Worm (Caenorhabditis elegans) whole organism, young adult: Measurements from ENCODE around the gene sra-30.
"Not testable (repeated sequence)": the region's sequence is repeated elsewhere in the genome, so short reads cannot be mapped to it uniquely, and the experiment has no call there.

Experiments used
- B0019.2 ChIP-seq: fragments of 200-800 bp; sonication (Bioruptor generic); conservative IDR thresholded peaks from 2 replicates; pipeline ENCODE4 v1.3.6; 2022; ENCODE audit warnings: missing genetic modification reagents, missing genetic modification characterization, missing compliant biosample characterization
- B0261.1 ChIP-seq: sonication (generic microtip); optimal IDR thresholded peaks from 2 replicates; lab custom pipeline; 2016; ENCODE audit warnings: mild to moderate bottlenecking, missing genetic modification characterization, moderate library complexity, missing compliant biosample characterization
- D2030.7 ChIP-seq: fragments of 200-800 bp; sonication (Bioruptor generic); IDR thresholded peaks from 2 replicates; pipeline ENCODE4 v1.3.6; 2022; ENCODE audit warnings: missing genetic modification reagents, missing genetic modification characterization, missing compliant biosample characterization
- F33H1.4 ChIP-seq: fragments of 200-800 bp; sonication (Bioruptor generic); IDR thresholded peaks from 2 replicates; pipeline ENCODE4 v1.3.6; 2022; ENCODE audit warnings: missing genetic modification reagents, missing genetic modification characterization, missing compliant biosample characterization
- F55B11.4 ChIP-seq: sonication (generic microtip); optimal IDR thresholded peaks from 2 replicates; lab custom pipeline; 2016; ENCODE audit warnings: missing compliant biosample characterization, missing genetic modification characterization, borderline replicate concordance; ENCODE audit not compliant: insufficient read depth
- K11D2.4 ChIP-seq: fragments of 200-800 bp; sonication (Bioruptor generic); IDR thresholded peaks from 2 replicates; pipeline ENCODE4 v1.3.6; 2022; ENCODE audit warnings: missing genetic modification reagents, missing genetic modification characterization, missing compliant biosample characterization
- Y53F4B.3 ChIP-seq: fragments of 200-800 bp; sonication (Bioruptor generic); IDR thresholded peaks from 2 replicates; pipeline ENCODE4 v1.3.6; 2022; ENCODE audit warnings: missing genetic modification reagents, missing genetic modification characterization, missing compliant biosample characterization
- akir-1 ChIP-seq: fragments of 200-800 bp; sonication (Bioruptor generic); optimal IDR thresholded peaks from 2 replicates; lab custom pipeline; 2018; ENCODE audit warnings: mild to moderate bottlenecking, missing genetic modification characterization, moderate library complexity, missing compliant biosample characterization
- atf-7 ChIP-seq: sonication (generic microtip); optimal IDR thresholded peaks from 2 replicates; lab custom pipeline; 2017; ENCODE audit warnings: mild to moderate bottlenecking, missing genetic modification characterization, missing compliant biosample characterization
- attf-6 ChIP-seq: fragments of 200-800 bp; sonication (Bioruptor generic); IDR thresholded peaks from 2 replicates; pipeline ENCODE4 v1.3.6; 2022; ENCODE audit warnings: missing genetic modification reagents, missing genetic modification characterization, missing compliant biosample characterization
- bed-1 ChIP-seq: fragments of 200-800 bp; sonication (Bioruptor generic); IDR thresholded peaks from 2 replicates; pipeline ENCODE4 v1.3.6; 2022; ENCODE audit warnings: missing genetic modification reagents, missing genetic modification characterization, missing compliant biosample characterization
- egl-18 ChIP-seq: fragments of 200-800 bp; sonication (Bioruptor generic); IDR thresholded peaks from 2 replicates; pipeline ENCODE4 v1.3.6; 2022; ENCODE audit warnings: missing genetic modification reagents, missing genetic modification characterization, missing compliant biosample characterization
- him-1 ChIP-seq: sonication (generic microtip); optimal IDR thresholded peaks from 2 replicates; lab custom pipeline; 2016; ENCODE audit warnings: missing genotype, missing genetic modification reagents, missing genetic modification characterization, missing compliant biosample characterization
- hsf-1 ChIP-seq: fragments of 200-800 bp; sonication (Bioruptor generic); IDR thresholded peaks from 2 replicates; pipeline ENCODE4 v1.3.6; 2022; ENCODE audit warnings: missing genetic modification reagents, missing genetic modification characterization, missing compliant biosample characterization
- lin-35 ChIP-seq, 3 experiments: fragments of 150-350 bp in 2 of 3; sonication (generic microtip) in 1 of 3; optimal IDR thresholded peaks; 2 replicates each; lab custom pipeline; 2014 to 2018; ENCODE audit warnings: missing biosample characterization in 3 of 3, missing genetic modification characterization in 3 of 3, missing genetic modification reagents in 3 of 3
- madf-6 ChIP-seq: fragments of 200-800 bp; sonication (Bioruptor generic); IDR thresholded peaks from 2 replicates; pipeline ENCODE4 v1.3.6; 2022; ENCODE audit warnings: missing genetic modification reagents, missing genetic modification characterization, missing compliant biosample characterization
- madf-8 ChIP-seq: fragments of 200-800 bp; sonication (Bioruptor generic); conservative IDR thresholded peaks from 2 replicates; pipeline ENCODE4 v1.3.6; 2022; ENCODE audit warnings: missing genetic modification reagents, missing genetic modification characterization, missing compliant biosample characterization
- nhr-80 ChIP-seq: sonication (generic microtip); optimal IDR thresholded peaks from 2 replicates; lab custom pipeline; 2016; ENCODE audit warnings: missing genetic modification characterization, missing compliant biosample characterization
- rcor-1 ChIP-seq: fragments of 200-800 bp; sonication (Bioruptor generic); IDR thresholded peaks from 2 replicates; pipeline ENCODE4 v1.3.6; 2022; ENCODE audit warnings: missing genetic modification reagents, missing genetic modification characterization, missing compliant biosample characterization
- rpc-1 ChIP-seq, 2 experiments: fragments of 150-350 bp in 1 of 2; sonication (generic microtip) in 1 of 2; optimal IDR thresholded peaks; 2 replicates each; lab custom pipeline; 2014 to 2018; ENCODE audit warnings: missing biosample characterization in 1 of 2, missing genetic modification characterization in 1 of 2, missing genetic modification reagents in 1 of 2, missing genotype in 1 of 2
- snpc-1.1 ChIP-seq: sonication (generic microtip); optimal IDR thresholded peaks from 2 replicates; lab custom pipeline; 2017; ENCODE audit warnings: missing genetic modification characterization, mild to moderate bottlenecking, missing compliant biosample characterization, antibody characterized with exemption, moderate library complexity, missing genotype, missing genetic modification reagents; ENCODE audit not compliant: insufficient read depth
- snpc-1.3 ChIP-seq: sonication (generic microtip); optimal IDR thresholded peaks from 2 replicates; lab custom pipeline; 2017; ENCODE audit warnings: missing genetic modification characterization, mild to moderate bottlenecking, missing compliant biosample characterization, antibody characterized with exemption, moderate library complexity, missing genotype, missing genetic modification reagents; ENCODE audit not compliant: insufficient read depth
- snpc-4 ChIP-seq, 5 experiments: fragments of 150-350 bp in 1 of 5; sonication (generic microtip) in 4 of 5; optimal IDR thresholded peaks; 2 replicates each; lab custom pipeline; 2014 to 2018; ENCODE audit warnings: missing genetic modification characterization in 5 of 5, missing biosample characterization in 3 of 5, antibody characterized with exemption in 2 of 5, mild to moderate bottlenecking in 2 of 5, missing compliant biosample characterization in 2 of 5, missing genotype in 2 of 5, moderate library complexity in 2 of 5, missing genetic modification reagents in 1 of 5
- tbp1 ChIP-seq: fragments of 200-800 bp; sonication (Bioruptor generic); optimal IDR thresholded peaks from 2 replicates; lab custom pipeline; 2018; ENCODE audit warnings: mild to moderate bottlenecking, missing genetic modification characterization, missing compliant biosample characterization
- zfh-2 ChIP-seq: fragments of 200-800 bp; sonication (Bioruptor generic); conservative IDR thresholded peaks from 2 replicates; pipeline ENCODE4 v1.3.6; 2022; ENCODE audit warnings: missing genetic modification reagents, missing genetic modification characterization, missing compliant biosample characterization
- zim-3 ChIP-seq: sonication (generic microtip); optimal IDR thresholded peaks from 2 replicates; lab custom pipeline; 2017; ENCODE audit warnings: mild to moderate bottlenecking, missing genetic modification characterization, moderate library complexity, missing compliant biosample characterization

Gene sra-30

ce11 chrIV:15179615-15180014, 23.2 kb downstream of the sra-30 start, which contains the start of gene srd-23:
Gene srd-23, plus strand, starts transcription at chrIV:15179915.
- TF ChIP-seq Y53F4B.3 (GFP tag; lab: Robert Waterston, UW) (no peak), madf-6 (GFP tag; lab: Robert Waterston, UW) (no peak), F55B11.4 (no peak), nhr-80 (tag; lab: Kevin White, UChicago) (no peak), F33H1.4 (no peak), K11D2.4 (GFP tag; lab: Robert Waterston, UW) (no peak), madf-8 (GFP tag; lab: Robert Waterston, UW) (no peak), him-1 (tag; lab: Kevin White, UChicago) (no peak), zim-3 (tag; lab: Kevin White, UChicago) (no peak), egl-18 (GFP tag; lab: Robert Waterston, UW) (no peak), zfh-2 (GFP tag; lab: Robert Waterston, UW) (no peak)

ce11 chrIV:15175487-15176128, 27.2 kb downstream of the sra-30 start, which contains the start of gene Y40H7A.4:
Gene Y40H7A.4, minus strand, starts transcription at chrIV:15175537.
- TF ChIP-seq attf-6 (GFP tag; lab: Robert Waterston, UW), result peak; percentile 69; the same call in 1 of the 2 replicates
- TF ChIP-seq lin-35 (GFP tag; optimal IDR thresholded peaks at IDR 0.05; lab: Kevin White, UChicago), result no peak
- TF ChIP-seq snpc-4 (GFP tag; optimal IDR thresholded peaks at IDR 0.05; lab: Kevin White, UChicago), result no peak
- peak in 2 of 4 experiments; percentile 27 to 32 for TF ChIP-seq snpc-4 (tag; optimal IDR thresholded peaks at IDR 0.05; lab: Kevin White, UChicago)
- TF ChIP-seq atf-7 (tag; lab: Kevin White, UChicago), result no peak
- TF ChIP-seq madf-8 (GFP tag; lab: Robert Waterston, UW), result no peak
- no peak for TF ChIP-seq bed-1 (GFP tag; lab: Robert Waterston, UW)
- no peak for TF ChIP-seq B0261.1 (tag; lab: Kevin White, UChicago)
- TF ChIP-seq, all 124 proteins: peak for 2

ce11 chrIV:15170199-15170598, 32.6 kb downstream of the sra-30 start:
- peak; percentile 84 for TF ChIP-seq tbp1 (GFP tag; lab: Kevin White, UChicago)
- peak; percentile 97 for TF ChIP-seq attf-6 (GFP tag; lab: Robert Waterston, UW)
- TF ChIP-seq D2030.7 (GFP tag; lab: Robert Waterston, UW), result peak; percentile 47; the same call in 1 of the 2 replicates
- TF ChIP-seq rpc-1 (optimal IDR thresholded peaks at IDR 0.05; lab: Kevin White, UChicago), result peak; percentile 29
- peak; percentile 62 for TF ChIP-seq rpc-1 (tag; optimal IDR thresholded peaks at IDR 0.05; lab: Kevin White, UChicago)
- peak; percentile 38; the same call in 1 of the 2 replicates for TF ChIP-seq rcor-1 (GFP tag; lab: Robert Waterston, UW)
- not testable (repeated sequence) for TF ChIP-seq snpc-4 (GFP tag; optimal IDR thresholded peaks at IDR 0.05; lab: Kevin White, UChicago)
- TF ChIP-seq snpc-4 (tag; optimal IDR thresholded peaks at IDR 0.05; lab: Kevin White, UChicago), result peak in 2 of 4 experiments; percentile 31 to 90
- peak; percentile 57 for TF ChIP-seq B0261.1 (tag; lab: Kevin White, UChicago)
- peak; percentile 47; the same call in 1 of the 2 replicates for TF ChIP-seq hsf-1 (GFP tag; lab: Robert Waterston, UW)

- TF ChIP-seq attf-6 (GFP tag; lab: Robert Waterston, UW), result peak; percentile 98
- peak; percentile 85 for TF ChIP-seq snpc-1.1 (tag; lab: Kevin White, UChicago)
- no peak for TF ChIP-seq akir-1 (GFP tag; lab: Kevin White, UChicago)
- TF ChIP-seq tbp1 (GFP tag; lab: Kevin White, UChicago), result peak; percentile 42
- TF ChIP-seq D2030.7 (GFP tag; lab: Robert Waterston, UW), result peak; percentile 35; the same call in 1 of the 2 replicates
- TF ChIP-seq B0019.2 (GFP tag; lab: Robert Waterston, UW), result no peak
- peak; percentile 37 for TF ChIP-seq snpc-1.3 (tag; lab: Kevin White, UChicago)
- peak; percentile 89 for TF ChIP-seq snpc-4 (GFP tag; optimal IDR thresholded peaks at IDR 0.05; lab: Kevin White, UChicago)
- TF ChIP-seq snpc-4 (tag; optimal IDR thresholded peaks at IDR 0.05; lab: Kevin White, UChicago), result peak; percentile 83 to 95 (median 92)
- TF ChIP-seq, all 124 proteins: peak for 6
Measured at ce11 chrIV:15168442-15168841, 34.4 kb downstream of the sra-30 start.
